Worm (Caenorhabditis elegans) whole organism, L4 larva: ENCODE results near the gene fcd-2.

Source experiments
- F10B5.3 ChIP-seq: sonication (generic microtip); optimal IDR thresholded peaks from 2 replicates; lab custom pipeline; 2016; ENCODE audit warnings: mild to moderate bottlenecking, missing genetic modification characterization, missing compliant biosample characterization
- F44E2.7 ChIP-seq: fragments of 200-800 bp; sonication (Bioruptor generic); IDR thresholded peaks from 2 replicates; pipeline ENCODE4 v2.1.2; 2022; ENCODE audit warnings: missing genetic modification characterization, missing compliant biosample characterization
- F49E8.2 ChIP-seq: sonication (generic microtip); optimal IDR thresholded peaks from 2 replicates; lab custom pipeline; 2016; ENCODE audit warnings: missing compliant biosample characterization, mild to moderate bottlenecking, missing genetic modification characterization, borderline replicate concordance
- Y105C5A.15 ChIP-seq: fragments of 200-800 bp; sonication (Bioruptor generic); IDR thresholded peaks from 2 replicates; pipeline ENCODE4 v1.3.6; 2022; ENCODE audit warnings: missing genetic modification characterization, missing compliant biosample characterization
- Y48G9A.11 ChIP-seq: fragments of 200-800 bp; sonication (Bioruptor generic); IDR thresholded peaks from 2 replicates; pipeline ENCODE4 v1.3.6; 2022; ENCODE audit warnings: missing genetic modification reagents, missing genetic modification characterization, missing compliant biosample characterization
- aha-1 ChIP-seq: fragments of 150-350 bp; peaks from one replicate; lab custom pipeline; 2014; ENCODE audit warnings: missing biosample characterization, missing genetic modification characterization
- aly-2 ChIP-seq: sonication (generic microtip); optimal IDR thresholded peaks from 2 replicates; lab custom pipeline; 2018; ENCODE audit warnings: missing biosample characterization, missing genetic modification characterization
- ama-1 ChIP-seq: fragments of 150-350 bp; optimal IDR thresholded peaks from 2 replicates; lab custom pipeline; 2014; ENCODE audit warnings: inconsistent platforms, mixed read lengths
- arid-1 ChIP-seq: fragments of 200-800 bp; sonication (Bioruptor generic); conservative IDR thresholded peaks from 2 replicates; pipeline ENCODE4 v1.3.6; 2022; ENCODE audit warnings: missing genetic modification reagents, missing genetic modification characterization, missing compliant biosample characterization
- attf-4 ChIP-seq: sonication (generic microtip); optimal IDR thresholded peaks from 3 replicates; lab custom pipeline; 2017; ENCODE audit warnings: missing biosample characterization, missing genetic modification characterization
- ceh-20 ChIP-seq: fragments of 200-800 bp; sonication (Bioruptor generic); IDR thresholded peaks from 2 replicates; pipeline ENCODE4 v1.3.6; 2022; ENCODE audit warnings: missing genetic modification reagents, missing genetic modification characterization, missing compliant biosample characterization
- ceh-32 ChIP-seq: sonication (generic microtip); optimal IDR thresholded peaks from 2 replicates; lab custom pipeline; 2016; ENCODE audit warnings: mild to moderate bottlenecking, missing genetic modification characterization, missing compliant biosample characterization; ENCODE audit not compliant: poor library complexity
- ceh-62 ChIP-seq: sonication (generic microtip); optimal IDR thresholded peaks from 2 replicates; lab custom pipeline; 2017; ENCODE audit warnings: missing biosample characterization, missing genetic modification characterization
- ctbp-1 ChIP-seq: fragments of 200-800 bp; sonication (Bioruptor generic); IDR thresholded peaks from 2 replicates; pipeline ENCODE4 v1.3.6; 2022; ENCODE audit warnings: missing genetic modification reagents, missing genetic modification characterization, missing compliant biosample characterization
- daf-16 ChIP-seq, 3 experiments: sonication (generic microtip); optimal IDR thresholded peaks; 2 replicates each; lab custom pipeline; 2016 to 2017; ENCODE audit warnings: missing genetic modification characterization in 3 of 3, missing genetic modification reagents in 3 of 3, mild to moderate bottlenecking in 2 of 3, missing compliant biosample characterization in 2 of 3, missing biosample characterization in 1 of 3, moderate library complexity in 1 of 3
- dmd-9 ChIP-seq: fragments of 200-800 bp; sonication (Bioruptor generic); IDR thresholded peaks from 2 replicates; pipeline ENCODE4 v1.3.6; 2022; ENCODE audit warnings: missing genetic modification reagents, missing genetic modification characterization, missing compliant biosample characterization
- dpl-1 ChIP-seq: fragments of 150-350 bp; optimal IDR thresholded peaks from 2 replicates; lab custom pipeline; 2014; ENCODE audit warnings: missing biosample characterization, missing genetic modification reagents, missing genetic modification characterization
- duxl-1 ChIP-seq: sonication (generic microtip); optimal IDR thresholded peaks from 2 replicates; lab custom pipeline; 2016; ENCODE audit warnings: mild to moderate bottlenecking, missing genetic modification characterization, moderate library complexity, missing compliant biosample characterization; ENCODE audit not compliant: poor library complexity
- dve-1 ChIP-seq: sonication (generic microtip); optimal IDR thresholded peaks from 2 replicates; lab custom pipeline; 2017; ENCODE audit warnings: antibody characterized with exemption, mild to moderate bottlenecking, missing genetic modification characterization, missing compliant biosample characterization; ENCODE audit not compliant: insufficient read depth
- egl-27 ChIP-seq: sonication (generic microtip); optimal IDR thresholded peaks from 3 replicates; lab custom pipeline; 2017; ENCODE audit warnings: missing biosample characterization, missing genetic modification reagents, missing genetic modification characterization
- gei-8 ChIP-seq: fragments of 200-800 bp; sonication (Bioruptor generic); optimal IDR thresholded peaks from 2 replicates; lab custom pipeline; 2018; ENCODE audit warnings: mild to moderate bottlenecking, missing genetic modification characterization, missing compliant biosample characterization
- hlh-11 ChIP-seq: fragments of 200-800 bp; sonication (Bioruptor generic); optimal IDR thresholded peaks from 2 replicates; lab custom pipeline; 2018; ENCODE audit warnings: mild to moderate bottlenecking, missing genetic modification characterization, missing compliant biosample characterization
- lin-1 ChIP-seq: fragments of 200-800 bp; sonication (Bioruptor generic); IDR thresholded peaks from 2 replicates; pipeline ENCODE4 v1.3.6; 2022; ENCODE audit warnings: missing genetic modification reagents, missing genetic modification characterization, missing compliant biosample characterization
- lin-38 ChIP-seq: fragments of 200-800 bp; sonication (Bioruptor generic); IDR thresholded peaks from 2 replicates; pipeline ENCODE4 v1.3.6; 2022; ENCODE audit warnings: missing genetic modification reagents, missing genetic modification characterization, missing compliant biosample characterization
- lir-3 ChIP-seq: sonication (generic microtip); optimal IDR thresholded peaks from 2 replicates; lab custom pipeline; 2016; ENCODE audit warnings: mild to moderate bottlenecking, missing genetic modification characterization, missing compliant biosample characterization
- madf-5 ChIP-seq, 2 experiments: fragments of 200-800 bp; sonication (Bioruptor generic); IDR thresholded peaks; 2 replicates each; pipeline ENCODE4 v1.3.6; 2022; ENCODE audit warnings: missing compliant biosample characterization in 2 of 2, missing genetic modification characterization in 2 of 2
- mep-1 ChIP-seq: fragments of 150-350 bp; sonication (generic microtip); optimal IDR thresholded peaks from 3 replicates; lab custom pipeline; 2014; ENCODE audit warnings: missing biosample characterization, missing genetic modification characterization
- mes-2 ChIP-seq: sonication (generic microtip); optimal IDR thresholded peaks from 2 replicates; lab custom pipeline; 2016; ENCODE audit warnings: missing genotype, mild to moderate bottlenecking, missing genetic modification characterization, missing compliant biosample characterization; ENCODE audit not compliant: poor library complexity, severe bottlenecking
- nhr-10 ChIP-seq: fragments of 150-350 bp; optimal IDR thresholded peaks from 2 replicates; lab custom pipeline; 2014; ENCODE audit warnings: missing biosample characterization, missing genetic modification characterization
- nhr-25 ChIP-seq: sonication (generic microtip); optimal IDR thresholded peaks from 2 replicates; lab custom pipeline; 2017; ENCODE audit warnings: missing genetic modification characterization, mild to moderate bottlenecking, missing compliant biosample characterization, antibody characterized with exemption, moderate library complexity, borderline replicate concordance; ENCODE audit not compliant: insufficient read depth
- nhr-41 ChIP-seq: fragments of 200-800 bp; sonication (Bioruptor generic); IDR thresholded peaks from 2 replicates; pipeline ENCODE4 v1.3.6; 2022; ENCODE audit warnings: missing genetic modification reagents, missing genetic modification characterization, missing compliant biosample characterization
- pha-4 ChIP-seq, 2 experiments: fragments of 150-350 bp in 1 of 2; fragments of 200-800 bp in 1 of 2; sonication (Bioruptor generic) in 1 of 2; IDR thresholded peaks in 1 of 2; optimal IDR thresholded peaks in 1 of 2; 2 replicates each; pipeline versions ENCODE4 v1.3.6 to Lab custom; 2014 to 2022; ENCODE audit warnings: missing genetic modification characterization in 2 of 2, missing genetic modification reagents in 2 of 2, missing biosample characterization in 1 of 2, missing compliant biosample characterization in 1 of 2
- snpc-1.2 ChIP-seq: fragments of 200-800 bp; sonication (Bioruptor generic); IDR thresholded peaks from 2 replicates; pipeline ENCODE4 v1.3.6; 2022; ENCODE audit warnings: missing genetic modification reagents, missing genetic modification characterization, missing compliant biosample characterization
- snpc-4 ChIP-seq: fragments of 150-350 bp; optimal IDR thresholded peaks from 2 replicates; lab custom pipeline; 2014; ENCODE audit warnings: missing biosample characterization, missing genetic modification characterization
- unc-130 ChIP-seq: sonication (generic microtip); optimal IDR thresholded peaks from 2 replicates; lab custom pipeline; 2016; ENCODE audit warnings: missing genetic modification reagents, missing genetic modification characterization, missing compliant biosample characterization
- vab-7 ChIP-seq: fragments of 200-800 bp; sonication (Bioruptor generic); IDR thresholded peaks from 2 replicates; pipeline ENCODE4 v1.3.6; 2022; ENCODE audit warnings: missing genetic modification reagents, missing genetic modification characterization, missing compliant biosample characterization
- zip-11 ChIP-seq: fragments of 200-800 bp; sonication (Bioruptor generic); IDR thresholded peaks from 2 replicates; pipeline ENCODE4 v1.3.6; 2022; ENCODE audit warnings: missing genetic modification characterization, missing compliant biosample characterization
- ztf-7 ChIP-seq: fragments of 150-350 bp; optimal IDR thresholded peaks from 2 replicates; lab custom pipeline; 2014; ENCODE audit warnings: missing biosample characterization, missing genetic modification characterization

fcd-2 gene

DNA sequence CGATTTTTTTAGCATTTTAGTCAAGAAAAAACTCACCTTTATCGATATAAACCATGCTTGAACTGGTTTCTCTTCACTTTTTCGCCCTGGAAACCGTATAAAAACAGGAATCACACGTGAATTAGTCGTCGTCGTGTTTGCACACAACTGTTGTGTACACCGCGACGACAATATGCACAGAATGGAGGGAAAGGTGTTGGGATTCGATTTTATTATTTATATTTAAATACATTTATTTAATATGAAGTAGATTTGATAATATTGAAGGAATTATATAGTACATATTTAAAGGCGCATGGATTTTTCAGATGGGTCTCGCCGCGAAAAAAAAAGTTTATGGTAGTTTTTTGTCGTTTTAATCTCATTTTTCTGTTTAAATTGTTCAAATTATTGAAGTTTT, 3.4 kb downstream of the fcd-2 start, which contains the start of gene Y41E3.8 (continued):
- TF ChIP-seq snpc-4 (no peak), vab-7 (no peak), Y48G9A.11 (no peak), lir-3 (tag; lab: Kevin White, UChicago) (no peak), dpl-1 (GFP tag; lab: Kevin White, UChicago) (peak; percentile 74), F10B5.3 (no peak), lin-1 (GFP tag; lab: Robert Waterston, UW) (no peak), gei-8 (GFP tag; lab: Kevin White, UChicago) (no peak), ceh-20 (GFP tag; lab: Robert Waterston, UW) (no peak), nhr-41 (GFP tag; lab: Robert Waterston, UW) (no peak), F44E2.7 (GFP tag; lab: Robert Waterston, UW) (no peak), snpc-1.2 (GFP tag; lab: Robert Waterston, UW) (peak; percentile 41; the same call in 1 of the 2 replicates), dve-1 (tag; lab: Kevin White, UChicago) (peak; percentile 32), unc-130 (GFP tag; lab: Kevin White, UChicago) (no peak), lin-38 (GFP tag; lab: Robert Waterston, UW) (peak; percentile 36; the same call in 1 of the 2 replicates), pha-4 (GFP tag; IDR thresholded peaks at IDR 0.05; lab: Robert Waterston, UW) (no peak), pha-4 (tag; optimal IDR thresholded peaks at IDR 0.05; lab: Kevin White, UChicago) (no peak), mes-2 (tag; lab: Kevin White, UChicago) (peak; percentile 76), arid-1 (GFP tag; lab: Robert Waterston, UW) (no peak), F49E8.2 (no peak), ceh-32 (tag; lab: Kevin White, UChicago) (no peak), aly-2 (tag; lab: Kevin White, UChicago) (no peak), nhr-25 (no peak), ceh-62 (tag; lab: Kevin White, UChicago) (no peak), zip-11 (GFP tag; lab: Robert Waterston, UW) (no peak), ctbp-1 (GFP tag; lab: Robert Waterston, UW) (no peak), ama-1 (lab: Kevin White, UChicago) (peak; percentile 49), ztf-7 (tag; lab: Kevin White, UChicago) (peak; percentile 14), madf-5 (GFP tag; IDR thresholded peaks at IDR 0.05; lab: Robert Waterston, UW) (no peak), aha-1 (tag; lab: Kevin White, UChicago) (no peak), mep-1 (tag; lab: Kevin White, UChicago) (no peak), dmd-9 (GFP tag; lab: Robert Waterston, UW) (no peak), duxl-1 (tag; lab: Kevin White, UChicago) (no peak)
- TF ChIP-seq, all 104 proteins: peak for 12

ce11 chrIV:15029565-15029964, 4.1 kb downstream of the fcd-2 start:
- TF ChIP-seq hlh-11 (tag; lab: Kevin White, UChicago) (no peak), attf-4 (no peak), Y105C5A.15 (GFP tag; lab: Robert Waterston, UW) (no peak), nhr-10 (tag; lab: Kevin White, UChicago) (no peak), snpc-1.2 (GFP tag; lab: Robert Waterston, UW) (0 out of 2 replicates have a peak, but pooled peaks have one; percentile 13), daf-16 (GFP tag; optimal IDR thresholded peaks at IDR 0.05; lab: Kevin White, UChicago) (no peak), daf-16 (tag; optimal IDR thresholded peaks at IDR 0.05; lab: Kevin White, UChicago) (no peak), egl-27 (tag; lab: Kevin White, UChicago) (no peak)
